Worm (Caenorhabditis elegans) whole organism, young adult: Measurements from ENCODE around the gene nhr-5.

Experiments used
- ceh-91 ChIP-seq: fragments of 200-800 bp; sonication (Bioruptor generic); IDR thresholded peaks from 2 replicates; pipeline ENCODE4 v1.3.6; 2022; ENCODE audit warnings: missing genetic modification reagents, missing genetic modification characterization, missing compliant biosample characterization
- efl-1 ChIP-seq: fragments of 150-350 bp; optimal IDR thresholded peaks from 2 replicates; lab custom pipeline; 2014; ENCODE audit warnings: missing biosample characterization, missing genetic modification reagents, missing genetic modification characterization
- ekl-4 ChIP-seq: fragments of 200-800 bp; sonication (Bioruptor generic); IDR thresholded peaks from 2 replicates; pipeline ENCODE4 v1.3.6; 2022; ENCODE audit warnings: missing genetic modification reagents, missing genetic modification characterization, missing compliant biosample characterization
- lin-40 ChIP-seq: sonication (generic microtip); optimal IDR thresholded peaks from 2 replicates; lab custom pipeline; 2016; ENCODE audit warnings: missing genetic modification characterization, mild to moderate bottlenecking, missing compliant biosample characterization, missing genotype, missing genetic modification reagents
- nhr-90 ChIP-seq: sonication (generic microtip); optimal IDR thresholded peaks from 2 replicates; lab custom pipeline; 2016; ENCODE audit warnings: missing genotype, mild to moderate bottlenecking, missing genetic modification characterization, missing compliant biosample characterization

DNA sequence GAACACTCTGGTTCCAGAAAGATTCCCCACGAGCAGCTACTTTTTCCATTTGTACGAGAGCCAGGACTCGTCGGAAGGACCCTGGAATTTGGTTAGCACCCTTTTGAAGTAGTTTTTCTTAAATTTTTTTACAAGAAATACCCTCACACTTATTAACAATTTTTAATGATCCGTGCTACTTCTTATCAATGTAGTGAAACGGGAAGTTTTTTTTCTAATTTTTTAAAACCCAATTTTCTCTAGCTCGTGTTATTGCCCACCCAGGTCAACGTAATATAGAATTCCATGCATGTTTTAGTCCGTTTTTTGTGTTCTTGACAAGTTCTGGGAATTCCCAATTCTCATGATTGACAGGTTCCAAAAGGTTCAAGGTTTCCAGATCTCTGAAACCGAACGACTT, 38.2 kb upstream of the nhr-5 start:
- TF ChIP-seq ekl-4 (GFP tag; lab: Robert Waterston, UW) (no peak), ceh-91 (no peak), nhr-90 (tag; lab: Kevin White, UChicago) (no peak), efl-1 (GFP tag; lab: Kevin White, UChicago) (no peak), lin-40 (tag; lab: Kevin White, UChicago) (no peak)
